Fruit fly (Drosophila melanogaster): Measurements from ENCODE around the gene if.
A peak's percentile ranks its signal among the peaks of the same experiment; 100 is the strongest.

Gene if

dm6 chrX:16772882-16773827 is 10.1 kb downstream of the if start (continued):
- TF ChIP-seq B-H1 (GFP tag; IDR thresholded peaks at IDR 0.05): peak; percentile 43; the same call in 2 of the 3 replicates
- peak; percentile 30 to 55 for TF ChIP-seq chif (GFP tag; optimal IDR thresholded peaks at IDR 0.05)
- TF ChIP-seq org-1 (GFP tag; optimal IDR thresholded peaks at IDR 0.05): peak; percentile 44
- peak; percentile 89 for TF ChIP-seq Ets65A (GFP tag)
- 0 out of 2 replicates have a peak, but pooled peaks have one; percentile 15 for TF ChIP-seq ro (GFP tag; IDR thresholded peaks at IDR 0.05)
- no peak for TF ChIP-seq Dek (tag; optimal IDR thresholded peaks at IDR 0.05)
- no peak for TF ChIP-seq CG10543 (GFP tag; optimal IDR thresholded peaks at IDR 0.05)
- TF ChIP-seq Ravus (GFP tag; IDR thresholded peaks at IDR 0.05): no peak
- TF ChIP-seq ATbp (GFP tag; optimal IDR thresholded peaks at IDR 0.05): no peak
- no peak for TF ChIP-seq CG3281 (GFP tag; optimal IDR thresholded peaks at IDR 0.05)
- TF ChIP-seq CG13894 (tag; optimal IDR thresholded peaks at IDR 0.05): no peak
- no peak for TF ChIP-seq NfI (GFP tag; optimal IDR thresholded peaks at IDR 0.05)
- TF ChIP-seq tll (GFP tag; optimal IDR thresholded peaks at IDR 0.05): no peak
- peak; percentile 77 for TF ChIP-seq otp (GFP tag; IDR thresholded peaks at IDR 0.05)
- TF ChIP-seq sens-2 (GFP tag; IDR thresholded peaks at IDR 0.05): peak; percentile 65; the same call in 1 of the 2 replicates
- TF ChIP-seq CkIIα-i1 (GFP tag; IDR thresholded peaks at IDR 0.05): no peak
- peak; percentile 53; the same call in 1 of the 2 replicates for TF ChIP-seq H2.0 (GFP tag; IDR thresholded peaks at IDR 0.05)
- TF ChIP-seq Gug (GFP tag; IDR thresholded peaks at IDR 0.05): peak; percentile 59; the same call in 3 of the 4 replicates
- no peak for TF ChIP-seq pho (GFP tag; optimal IDR thresholded peaks at IDR 0.05)
- TF ChIP-seq zfh1 (GFP tag; IDR thresholded peaks at IDR 0.05): peak; percentile 89
- peak; percentile 43 for TF ChIP-seq MTF-1 (GFP tag; optimal IDR thresholded peaks at IDR 0.05; ENCODE audit: borderline replicate concordance)
- TF ChIP-seq CG10654 (GFP tag; optimal IDR thresholded peaks at IDR 0.05): peak; percentile 34
- TF ChIP-seq ap (GFP tag; IDR thresholded peaks at IDR 0.05): peak; percentile 59; the same call in 1 of the 2 replicates
- no peak for TF ChIP-seq Trl (optimal IDR thresholded peaks at IDR 0.05)
- TF ChIP-seq Trl (GFP tag; optimal IDR thresholded peaks at IDR 0.05): peak; percentile 72
- TF ChIP-seq lola (GFP tag; optimal IDR thresholded peaks at IDR 0.05): peak in 1 of 3 experiments; percentile 32
- peak; percentile 41 for TF ChIP-seq CG8924 (tag; optimal IDR thresholded peaks at IDR 0.05)
- TF ChIP-seq Oli (tag; optimal IDR thresholded peaks at IDR 0.05): peak; percentile 25
- no peak for TF ChIP-seq br (optimal IDR thresholded peaks at IDR 0.05)
- no peak for TF ChIP-seq lov (optimal IDR thresholded peaks at IDR 0.05)
- peak; percentile 81 for TF ChIP-seq lov (GFP tag; IDR thresholded peaks at IDR 0.05)
- TF ChIP-seq CG6254 (GFP tag; optimal IDR thresholded peaks at IDR 0.05): peak; percentile 61
- TF ChIP-seq pb (GFP tag; optimal IDR thresholded peaks at IDR 0.05): peak; percentile 49
- peak; percentile 90 for TF ChIP-seq Xrp1 (GFP tag; IDR thresholded peaks at IDR 0.05)
- peak; percentile 12 for TF ChIP-seq gsb-n (tag; optimal IDR thresholded peaks at IDR 0.05)
- no peak for TF ChIP-seq schlank (tag; optimal IDR thresholded peaks at IDR 0.05)
- no peak for TF ChIP-seq Sin3A (optimal IDR thresholded peaks at IDR 0.05)
- no peak for TF ChIP-seq Doc3 (GFP tag; IDR thresholded peaks at IDR 0.05; ENCODE audit: partially characterized antibody)
- TF ChIP-seq Oaz (GFP tag; IDR thresholded peaks at IDR 0.05): 0 out of 2 replicates have a peak, but pooled peaks have one; percentile 25
- TF ChIP-seq CG1602 (GFP tag; optimal IDR thresholded peaks at IDR 0.05): peak; percentile 46
- TF ChIP-seq gcm2 (GFP tag; optimal IDR thresholded peaks at IDR 0.05): peak; percentile 29
- no peak for TF ChIP-seq dm (GFP tag; optimal IDR thresholded peaks at IDR 0.05)
- peak; percentile 39; the same call in 1 of the 2 replicates for TF ChIP-seq CG9215 (GFP tag; IDR thresholded peaks at IDR 0.05)
- TF ChIP-seq ind (GFP tag; optimal IDR thresholded peaks at IDR 0.05): peak; percentile 52
- no peak for TF ChIP-seq twi (tag; optimal IDR thresholded peaks at IDR 0.05)
- TF ChIP-seq CG7839 (tag; optimal IDR thresholded peaks at IDR 0.05): peak; percentile 75
- TF ChIP-seq sna (GFP tag; IDR thresholded peaks at IDR 0.05; ENCODE audit: partially characterized antibody): no peak
- TF ChIP-seq CG12299 (tag; optimal IDR thresholded peaks at IDR 0.05): no peak
- no peak for TF ChIP-seq usp (GFP tag; optimal IDR thresholded peaks at IDR 0.05)
- no peak for TF ChIP-seq Meics (GFP tag; optimal IDR thresholded peaks at IDR 0.05)
